Worm (Caenorhabditis elegans) whole organism, L4 larva: ENCODE results near the gene nspc-15.

Experiments
- F49E8.2 ChIP-seq: sonication (generic microtip); optimal IDR thresholded peaks from 2 replicates; lab custom pipeline; 2016; ENCODE audit warnings: missing compliant biosample characterization, mild to moderate bottlenecking, missing genetic modification characterization, borderline replicate concordance
- Y105C5A.15 ChIP-seq: fragments of 200-800 bp; sonication (Bioruptor generic); IDR thresholded peaks from 2 replicates; pipeline ENCODE4 v1.3.6; 2022; ENCODE audit warnings: missing genetic modification characterization, missing compliant biosample characterization
- Y5F2A.4 ChIP-seq: fragments of 200-800 bp; sonication (Bioruptor generic); optimal IDR thresholded peaks from 2 replicates; lab custom pipeline; 2018; ENCODE audit warnings: mild to moderate bottlenecking, missing genetic modification characterization, missing compliant biosample characterization
- aly-2 ChIP-seq: sonication (generic microtip); optimal IDR thresholded peaks from 2 replicates; lab custom pipeline; 2018; ENCODE audit warnings: missing biosample characterization, missing genetic modification characterization
- ama-1 ChIP-seq: fragments of 150-350 bp; optimal IDR thresholded peaks from 2 replicates; lab custom pipeline; 2014; ENCODE audit warnings: inconsistent platforms, mixed read lengths
- ceh-20 ChIP-seq: fragments of 200-800 bp; sonication (Bioruptor generic); IDR thresholded peaks from 2 replicates; pipeline ENCODE4 v1.3.6; 2022; ENCODE audit warnings: missing genetic modification reagents, missing genetic modification characterization, missing compliant biosample characterization
- ctbp-1 ChIP-seq: fragments of 200-800 bp; sonication (Bioruptor generic); IDR thresholded peaks from 2 replicates; pipeline ENCODE4 v1.3.6; 2022; ENCODE audit warnings: missing genetic modification reagents, missing genetic modification characterization, missing compliant biosample characterization
- dmd-6 ChIP-seq: fragments of 200-800 bp; sonication (Bioruptor generic); IDR thresholded peaks from 2 replicates; pipeline ENCODE4 v1.3.6; 2022; ENCODE audit warnings: missing genetic modification reagents, missing genetic modification characterization, missing compliant biosample characterization
- dpl-1 ChIP-seq: fragments of 150-350 bp; optimal IDR thresholded peaks from 2 replicates; lab custom pipeline; 2014; ENCODE audit warnings: missing biosample characterization, missing genetic modification reagents, missing genetic modification characterization
- egl-43 ChIP-seq: fragments of 200-800 bp; sonication (Bioruptor generic); IDR thresholded peaks from 2 replicates; pipeline ENCODE4 v1.3.6; 2022; ENCODE audit warnings: missing genetic modification reagents, missing genetic modification characterization, missing compliant biosample characterization
- fkh-10 ChIP-seq: fragments of 150-350 bp; optimal IDR thresholded peaks from 2 replicates; lab custom pipeline; 2014; ENCODE audit warnings: missing biosample characterization, missing genetic modification reagents, missing genetic modification characterization
- fos-1 ChIP-seq: fragments of 150-350 bp; optimal IDR thresholded peaks from 2 replicates; lab custom pipeline; 2014; ENCODE audit warnings: missing biosample characterization, missing genetic modification characterization
- gei-8 ChIP-seq: fragments of 200-800 bp; sonication (Bioruptor generic); optimal IDR thresholded peaks from 2 replicates; lab custom pipeline; 2018; ENCODE audit warnings: mild to moderate bottlenecking, missing genetic modification characterization, missing compliant biosample characterization
- hif-1 ChIP-seq, 2 experiments: sonication (generic microtip); optimal IDR thresholded peaks; 2 replicates each; lab custom pipeline; 2016 to 2017; ENCODE audit warnings: missing compliant biosample characterization in 2 of 2, missing genetic modification characterization in 2 of 2, missing genetic modification reagents in 2 of 2, missing genotype in 2 of 2, mild to moderate bottlenecking in 1 of 2
- hlh-30 ChIP-seq: sonication (generic microtip); optimal IDR thresholded peaks from 2 replicates; lab custom pipeline; 2017; ENCODE audit warnings: antibody characterized with exemption, mild to moderate bottlenecking, missing genetic modification characterization, missing compliant biosample characterization; ENCODE audit not compliant: insufficient read depth
- hmg-1.1 ChIP-seq: fragments of 200-800 bp; sonication (Bioruptor generic); IDR thresholded peaks from 2 replicates; pipeline ENCODE4 v1.3.6; 2022; ENCODE audit warnings: missing genetic modification reagents, missing genetic modification characterization, missing compliant biosample characterization
- lim-7 ChIP-seq: fragments of 200-800 bp; sonication (Bioruptor generic); IDR thresholded peaks from 2 replicates; pipeline ENCODE4 v1.3.6; 2022; ENCODE audit warnings: missing genetic modification characterization, missing compliant biosample characterization
- lin-15B ChIP-seq: fragments of 150-350 bp; sonication (generic microtip); optimal IDR thresholded peaks from 3 replicates; lab custom pipeline; 2014; ENCODE audit warnings: missing biosample characterization, missing genetic modification characterization
- lin-39 ChIP-seq: fragments of 150-350 bp; optimal IDR thresholded peaks from 2 replicates; lab custom pipeline; 2014; ENCODE audit warnings: missing biosample characterization, missing genetic modification reagents, missing genetic modification characterization
- lsy-2 ChIP-seq, 2 experiments: fragments of 150-350 bp in 1 of 2; sonication (generic microtip) in 1 of 2; optimal IDR thresholded peaks; 2 replicates each; lab custom pipeline; 2014 to 2017; ENCODE audit warnings: missing biosample characterization in 2 of 2, missing genetic modification characterization in 2 of 2
- madf-5 ChIP-seq, 2 experiments: fragments of 200-800 bp; sonication (Bioruptor generic); IDR thresholded peaks; 2 replicates each; pipeline ENCODE4 v1.3.6; 2022; ENCODE audit warnings: missing compliant biosample characterization in 2 of 2, missing genetic modification characterization in 2 of 2
- madf-9 ChIP-seq: fragments of 200-800 bp; sonication (Bioruptor generic); conservative IDR thresholded peaks from 2 replicates; pipeline ENCODE4 v1.3.6; 2022; ENCODE audit warnings: missing genetic modification reagents, missing genetic modification characterization, missing compliant biosample characterization
- mep-1 ChIP-seq: fragments of 150-350 bp; sonication (generic microtip); optimal IDR thresholded peaks from 3 replicates; lab custom pipeline; 2014; ENCODE audit warnings: missing biosample characterization, missing genetic modification characterization
- nhr-10 ChIP-seq: fragments of 150-350 bp; optimal IDR thresholded peaks from 2 replicates; lab custom pipeline; 2014; ENCODE audit warnings: missing biosample characterization, missing genetic modification characterization
- nhr-102 ChIP-seq: sonication (generic microtip); optimal IDR thresholded peaks from 2 replicates; lab custom pipeline; 2016; ENCODE audit warnings: mild to moderate bottlenecking, missing genetic modification characterization, moderate library complexity, missing compliant biosample characterization
- nhr-11 ChIP-seq: fragments of 150-350 bp; optimal IDR thresholded peaks from 2 replicates; lab custom pipeline; 2014; ENCODE audit warnings: missing biosample characterization, missing genetic modification characterization
- nhr-111 ChIP-seq: fragments of 200-800 bp; sonication (Bioruptor generic); optimal IDR thresholded peaks from 2 replicates; lab custom pipeline; 2018; ENCODE audit warnings: mild to moderate bottlenecking, missing genetic modification characterization, missing compliant biosample characterization
- nhr-41 ChIP-seq: fragments of 200-800 bp; sonication (Bioruptor generic); IDR thresholded peaks from 2 replicates; pipeline ENCODE4 v1.3.6; 2022; ENCODE audit warnings: missing genetic modification reagents, missing genetic modification characterization, missing compliant biosample characterization
- nhr-48 ChIP-seq: sonication (generic microtip); optimal IDR thresholded peaks from 2 replicates; lab custom pipeline; 2016; ENCODE audit warnings: mild to moderate bottlenecking, missing genetic modification characterization, missing compliant biosample characterization
- nhr-76 ChIP-seq: fragments of 150-350 bp; optimal IDR thresholded peaks from 2 replicates; lab custom pipeline; 2014; ENCODE audit warnings: missing biosample characterization, missing genetic modification characterization
- php-3 ChIP-seq: fragments of 200-800 bp; sonication (Bioruptor generic); IDR thresholded peaks from 2 replicates; pipeline ENCODE4 v1.3.6; 2022; ENCODE audit warnings: missing genetic modification reagents, missing genetic modification characterization, missing compliant biosample characterization
- pqm-1 ChIP-seq: sonication (generic microtip); optimal IDR thresholded peaks from 2 replicates; lab custom pipeline; 2017; ENCODE audit warnings: missing biosample characterization, missing genetic modification characterization
- set-16 ChIP-seq: fragments of 200-800 bp; sonication (Bioruptor generic); IDR thresholded peaks from 2 replicates; pipeline ENCODE4 v1.3.6; 2022; ENCODE audit warnings: missing genetic modification reagents, missing genetic modification characterization, missing compliant biosample characterization
- skn-1 ChIP-seq: fragments of 150-350 bp; optimal IDR thresholded peaks from 2 replicates; lab custom pipeline; 2014; ENCODE audit warnings: missing biosample characterization, missing genetic modification characterization
- snpc-4 ChIP-seq: fragments of 150-350 bp; optimal IDR thresholded peaks from 2 replicates; lab custom pipeline; 2014; ENCODE audit warnings: missing biosample characterization, missing genetic modification characterization
- spr-1 ChIP-seq: sonication (generic microtip); optimal IDR thresholded peaks from 2 replicates; lab custom pipeline; 2016; ENCODE audit warnings: mild to moderate bottlenecking, missing genetic modification characterization, missing compliant biosample characterization
- spr-3 ChIP-seq: fragments of 200-800 bp; sonication (Bioruptor generic); optimal IDR thresholded peaks from 2 replicates; lab custom pipeline; 2018; ENCODE audit warnings: mild to moderate bottlenecking, missing genetic modification characterization, missing compliant biosample characterization
- unc-130 ChIP-seq: sonication (generic microtip); optimal IDR thresholded peaks from 2 replicates; lab custom pipeline; 2016; ENCODE audit warnings: missing genetic modification reagents, missing genetic modification characterization, missing compliant biosample characterization
- unc-39 ChIP-seq: sonication (generic microtip); optimal IDR thresholded peaks from 2 replicates; lab custom pipeline; 2017; ENCODE audit warnings: missing biosample characterization, missing genetic modification characterization
- unc-62 ChIP-seq, 3 experiments: fragments of 150-350 bp in 1 of 3; sonication (generic microtip); optimal IDR thresholded peaks in 2 of 3; peaks in 1 of 3; 1 replicate in 1 of 3; 2 replicates in 2 of 3; lab custom pipeline; 2014 to 2017; ENCODE audit warnings: missing biosample characterization in 3 of 3, missing genetic modification characterization in 3 of 3, missing genetic modification reagents in 3 of 3, missing genotype in 1 of 3
- vab-7 ChIP-seq: fragments of 200-800 bp; sonication (Bioruptor generic); IDR thresholded peaks from 2 replicates; pipeline ENCODE4 v1.3.6; 2022; ENCODE audit warnings: missing genetic modification reagents, missing genetic modification characterization, missing compliant biosample characterization
- ztf-11 ChIP-seq: fragments of 150-350 bp; optimal IDR thresholded peaks from 2 replicates; lab custom pipeline; 2014; ENCODE audit warnings: missing biosample characterization, missing genetic modification characterization
- ztf-7 ChIP-seq: fragments of 150-350 bp; optimal IDR thresholded peaks from 2 replicates; lab custom pipeline; 2014; ENCODE audit warnings: missing biosample characterization, missing genetic modification characterization

nspc-15 gene

DNA sequence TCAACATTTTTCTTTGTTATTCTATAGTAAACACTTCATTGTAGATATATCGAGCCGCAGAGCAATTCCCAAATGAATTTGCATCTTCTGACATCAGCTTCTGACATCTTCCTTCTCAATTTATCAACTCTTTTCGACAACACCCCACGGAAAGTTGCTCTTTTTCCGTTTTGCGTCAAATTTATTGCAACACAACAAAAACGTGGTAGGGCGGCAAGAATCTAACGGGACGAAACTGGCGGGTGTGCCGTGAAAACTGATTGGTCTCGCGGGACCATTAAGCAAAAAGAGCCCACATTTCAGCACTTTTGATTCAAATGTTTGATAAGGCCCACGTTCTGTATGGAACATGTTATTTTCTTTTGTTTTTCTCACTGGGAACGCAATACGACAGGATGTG lies 44.2 kb downstream of the nspc-15 start:
- TF ChIP-seq ama-1 (lab: Kevin White, UChicago) (no peak), dpl-1 (GFP tag; lab: Kevin White, UChicago) (no peak), dmd-6 (no peak), lin-15B (tag; lab: Kevin White, UChicago) (no peak), ztf-7 (no peak), lsy-2 (tag; optimal IDR thresholded peaks at IDR 0.05; lab: Kevin White, UChicago) (no peak), fos-1 (no peak), madf-5 (GFP tag; IDR thresholded peaks at IDR 0.05; lab: Robert Waterston, UW) (no peak), nhr-76 (no peak), aly-2 (tag; lab: Kevin White, UChicago) (no peak), egl-43 (GFP tag; lab: Robert Waterston, UW) (no peak), nhr-48 (no peak), ctbp-1 (GFP tag; lab: Robert Waterston, UW) (0 out of 2 replicates have a peak, but pooled peaks have one; percentile 9), lin-39 (no peak), hlh-30 (peak; percentile 15), lim-7 (GFP tag; lab: Robert Waterston, UW) (no peak), unc-62 (GFP tag; optimal IDR thresholded peaks at IDR 0.05 in 1 of 2; lab: Kevin White, UChicago) (peak in 1 of 2 experiments; percentile 99), unc-62 (tag; optimal IDR thresholded peaks at IDR 0.05; lab: Kevin White, UChicago) (no peak), pqm-1 (tag; lab: Kevin White, UChicago) (no peak), Y105C5A.15 (GFP tag; lab: Robert Waterston, UW) (no peak), spr-1 (no peak), hif-1 (tag; optimal IDR thresholded peaks at IDR 0.05; lab: Kevin White, UChicago) (peak in 1 of 2 experiments; percentile 2), ceh-20 (GFP tag; lab: Robert Waterston, UW) (peak; percentile 86), nhr-11 (no peak), Y5F2A.4 (GFP tag; lab: Kevin White, UChicago) (no peak), nhr-111 (GFP tag; lab: Kevin White, UChicago) (no peak), spr-3 (GFP tag; lab: Kevin White, UChicago) (no peak), nhr-102 (tag; lab: Kevin White, UChicago) (no peak), nhr-10 (tag; lab: Kevin White, UChicago) (no peak), php-3 (GFP tag; lab: Robert Waterston, UW) (no peak), F49E8.2 (tag; lab: Kevin White, UChicago) (no peak), snpc-4 (tag; lab: Kevin White, UChicago) (no peak), ztf-11 (tag; lab: Kevin White, UChicago) (no peak), mep-1 (peak; percentile 9), nhr-41 (no peak), unc-130 (GFP tag; lab: Kevin White, UChicago) (no peak), madf-9 (no peak), gei-8 (GFP tag; lab: Kevin White, UChicago) (no peak), unc-39 (no peak), vab-7 (GFP tag; lab: Robert Waterston, UW) (no peak; the same call in 1 of the 2 replicates), hmg-1.1 (peak; percentile 47; the same call in 1 of the 2 replicates), fkh-10 (GFP tag; lab: Kevin White, UChicago) (no peak)

DNA sequence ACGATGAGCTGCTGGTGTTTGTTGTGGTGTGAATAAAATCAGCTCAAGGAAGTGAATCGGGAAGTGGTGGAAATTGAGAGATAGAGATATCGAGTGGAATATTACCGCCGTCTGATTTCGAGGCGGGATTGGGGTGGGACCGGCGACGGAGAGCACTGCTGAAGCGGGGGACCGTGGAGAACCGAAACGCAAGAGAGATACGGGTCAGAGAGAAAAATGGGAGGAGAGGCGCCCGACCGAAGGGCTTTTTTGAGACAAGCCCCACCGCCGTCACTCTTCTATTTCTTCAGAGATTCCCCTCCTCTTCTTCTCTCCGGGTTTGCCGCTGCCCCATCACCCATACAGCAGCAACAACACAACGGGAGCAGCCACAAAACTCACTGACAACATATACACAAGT lies 45.5 kb downstream of the nspc-15 start:
- TF ChIP-seq set-16 (GFP tag; lab: Robert Waterston, UW) (peak; percentile 83), skn-1 (tag; lab: Kevin White, UChicago) (no peak), ctbp-1 (GFP tag; lab: Robert Waterston, UW) (0 out of 2 replicates have a peak, but pooled peaks have one; percentile 23), hmg-1.1 (0 out of 2 replicates have a peak, but pooled peaks have one; percentile 12)
